Worm (Caenorhabditis elegans): ENCODE results near the gene CC8.3.

CC8.3 gene

DNA sequence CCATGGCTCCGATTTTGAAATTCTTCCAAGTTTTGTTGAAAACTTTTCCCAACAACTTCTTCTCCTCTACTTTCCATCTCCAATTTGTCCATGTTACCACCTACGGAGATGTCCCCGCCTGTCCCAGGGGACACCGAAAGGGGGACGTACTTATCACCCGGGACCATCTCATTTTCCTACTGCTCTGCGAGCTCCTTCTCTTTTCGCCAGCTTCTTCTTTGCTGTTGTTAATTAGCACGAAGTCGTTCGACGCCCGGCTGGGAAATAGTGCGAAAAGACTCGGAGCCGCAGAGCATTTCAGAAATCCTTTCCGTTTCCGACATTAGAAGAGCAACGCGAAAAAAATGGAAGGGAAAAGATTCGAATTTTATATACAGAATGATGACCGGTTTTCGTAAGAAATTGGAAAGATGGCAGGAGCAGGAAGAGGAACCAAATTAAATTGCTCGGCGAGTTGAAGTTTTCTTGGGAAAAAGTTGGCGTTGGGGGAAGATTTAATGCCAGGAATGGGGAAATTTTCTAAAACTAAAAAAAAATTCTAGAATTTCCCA is 20.2 kb downstream of the CC8.3 start:
- TF ChIP-seq ces-1 (GFP tag; optimal IDR thresholded peaks at IDR 0.05) (peak; percentile 63), flh-1 (GFP tag; optimal IDR thresholded peaks at IDR 0.05) (no peak), elt-3 (tag; optimal IDR thresholded peaks at IDR 0.05) (no peak), blmp-1 (tag; optimal IDR thresholded peaks at IDR 0.05) (no peak), elt-1 (tag; optimal IDR thresholded peaks at IDR 0.05; ENCODE audit: borderline replicate concordance, insufficient read depth) (no peak)

- TF ChIP-seq elt-3 (tag; optimal IDR thresholded peaks at IDR 0.05) = no peak
- no peak for TF ChIP-seq ztf-11 (tag; optimal IDR thresholded peaks at IDR 0.05)
- TF ChIP-seq ham-2 (GFP tag; optimal IDR thresholded peaks at IDR 0.05) = no peak
- TF ChIP-seq cnd-1 (tag; optimal IDR thresholded peaks at IDR 0.05) = no peak
- TF ChIP-seq lin-32 (GFP tag; optimal IDR thresholded peaks at IDR 0.05) = no peak
- TF ChIP-seq M03D4.4 (tag; optimal IDR thresholded peaks at IDR 0.05) = no peak
- TF ChIP-seq lsy-2 (tag; optimal IDR thresholded peaks at IDR 0.05) = no peak
- TF ChIP-seq mls-2 (tag; optimal IDR thresholded peaks at IDR 0.05) = no peak
- TF ChIP-seq zip-8 (tag; optimal IDR thresholded peaks at IDR 0.05) = no peak
- no peak for TF ChIP-seq unc-120 (tag; optimal IDR thresholded peaks at IDR 0.05; ENCODE audit: poor library complexity, severe bottlenecking)
- TF ChIP-seq unc-62 (GFP tag; optimal IDR thresholded peaks at IDR 0.05) = no peak
- TF ChIP-seq nhr-237 (tag; optimal IDR thresholded peaks at IDR 0.05) = no peak
- TF ChIP-seq nhr-28 (tag; optimal IDR thresholded peaks at IDR 0.05) = no peak
- TF ChIP-seq sem-2 (GFP tag; optimal IDR thresholded peaks at IDR 0.05) = no peak
- no peak for TF ChIP-seq sptf-1 (tag; optimal IDR thresholded peaks at IDR 0.05)
- no peak for TF ChIP-seq bed-3 (GFP tag; optimal IDR thresholded peaks at IDR 0.05)
- TF ChIP-seq ceh-83 (GFP tag; optimal IDR thresholded peaks at IDR 0.05) = no peak
- TF ChIP-seq ceh-43 (GFP tag; optimal IDR thresholded peaks at IDR 0.05) = no peak
Observed at ce11 chrIV:3618719-3619118, 23.4 kb downstream of the CC8.3 start.

DNA sequence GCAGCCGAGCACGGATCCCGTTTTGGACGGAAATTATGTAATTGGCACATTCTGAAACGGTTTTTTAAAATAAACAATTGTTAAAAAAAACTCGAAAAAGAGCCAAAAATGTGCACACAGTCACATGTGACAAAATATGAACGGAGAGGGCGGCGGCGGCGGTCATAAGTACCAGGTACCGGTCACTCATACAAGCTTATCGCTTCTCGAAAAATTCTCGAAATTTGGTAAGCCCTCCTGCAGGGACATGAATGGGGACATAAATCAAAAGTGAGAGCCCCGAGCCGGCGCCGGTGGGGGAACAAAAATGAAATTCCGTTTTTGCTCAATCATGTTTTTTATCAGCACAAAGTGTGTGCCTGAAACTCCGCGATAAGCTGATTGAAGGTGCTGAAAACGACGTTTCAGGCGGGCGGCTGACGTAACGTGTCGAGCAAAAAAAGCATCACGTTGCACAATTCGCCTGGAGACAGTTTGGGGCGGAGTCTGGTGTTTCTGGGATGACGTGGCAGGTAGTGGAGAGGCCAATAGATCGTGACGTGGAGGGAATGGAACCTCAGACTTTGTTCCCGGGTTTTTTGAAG is 29.0 kb downstream of the CC8.3 start, which contains the start of gene ltah-1.2:
Gene ltah-1.2, minus strand, starts transcription at position 51 of the 584 bp plus-strand sequence.
- no peak for TF ChIP-seq lsy-2 (tag; optimal IDR thresholded peaks at IDR 0.05)
- TF ChIP-seq drap-1 (GFP tag; optimal IDR thresholded peaks at IDR 0.05) = no peak
- TF ChIP-seq M03D4.4 (tag; optimal IDR thresholded peaks at IDR 0.05) = no peak
- no peak for TF ChIP-seq ceh-39 (tag; optimal IDR thresholded peaks at IDR 0.05)
- no peak for TF ChIP-seq nhr-2 (tag; optimal IDR thresholded peaks at IDR 0.05)
- no peak for TF ChIP-seq pha-4 (tag; optimal IDR thresholded peaks at IDR 0.05)
- TF ChIP-seq sptf-1 (tag; optimal IDR thresholded peaks at IDR 0.05) = no peak
- no peak for TF ChIP-seq ztf-11 (tag; optimal IDR thresholded peaks at IDR 0.05)
- no peak for TF ChIP-seq snpc-4 (tag; optimal IDR thresholded peaks at IDR 0.05)
- TF ChIP-seq ces-1 (GFP tag; optimal IDR thresholded peaks at IDR 0.05) = no peak

DNA sequence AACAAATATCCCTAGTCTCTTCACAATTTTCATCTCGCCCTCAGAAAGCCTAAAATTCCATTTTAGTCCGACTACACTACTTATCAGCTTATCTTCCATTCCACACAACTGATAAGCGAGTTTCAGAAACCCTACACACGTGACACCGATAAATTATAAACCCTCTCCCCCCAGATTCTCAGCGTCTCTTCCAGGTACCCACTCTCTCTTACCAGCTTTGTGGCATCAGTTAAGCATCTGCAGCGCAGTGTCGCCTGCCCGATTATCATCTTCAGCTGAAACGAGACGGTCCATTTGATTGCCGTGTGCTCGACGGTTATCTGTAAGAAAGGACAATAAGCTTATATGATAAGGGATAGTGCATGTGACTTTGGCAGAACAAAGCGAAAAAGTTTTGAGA is 30.2 kb downstream of the CC8.3 start:
- no peak for TF ChIP-seq ham-2 (GFP tag; optimal IDR thresholded peaks at IDR 0.05)
- TF ChIP-seq lsy-2 (tag; optimal IDR thresholded peaks at IDR 0.05) = no peak
- no peak for TF ChIP-seq nhr-237 (tag; optimal IDR thresholded peaks at IDR 0.05)
- TF ChIP-seq lin-13 (tag; optimal IDR thresholded peaks at IDR 0.05) = no peak
- no peak for TF ChIP-seq tbx-8 (GFP tag; optimal IDR thresholded peaks at IDR 0.05)
- TF ChIP-seq elt-1 (tag; optimal IDR thresholded peaks at IDR 0.05; ENCODE audit: borderline replicate concordance, insufficient read depth) = no peak
- TF ChIP-seq M03D4.4 (tag; optimal IDR thresholded peaks at IDR 0.05) = no peak
- no peak for TF ChIP-seq ztf-11 (tag; optimal IDR thresholded peaks at IDR 0.05)
- no peak for TF ChIP-seq unc-120 (tag; optimal IDR thresholded peaks at IDR 0.05; ENCODE audit: poor library complexity, severe bottlenecking)
- TF ChIP-seq ceh-83 (GFP tag; optimal IDR thresholded peaks at IDR 0.05) = no peak
- TF ChIP-seq blmp-1 (tag; optimal IDR thresholded peaks at IDR 0.05) = no peak
- TF ChIP-seq zip-8 (tag; optimal IDR thresholded peaks at IDR 0.05) = no peak
- no peak for TF ChIP-seq nhr-76 (tag; optimal IDR thresholded peaks at IDR 0.05)
- TF ChIP-seq mep-1 (tag; optimal IDR thresholded peaks at IDR 0.05) = no peak
- no peak for TF ChIP-seq pha-4 (tag; optimal IDR thresholded peaks at IDR 0.05)
- no peak for TF ChIP-seq ces-1 (GFP tag; optimal IDR thresholded peaks at IDR 0.05)
- TF ChIP-seq nhr-2 (tag; optimal IDR thresholded peaks at IDR 0.05) = no peak
- TF ChIP-seq mls-2 (tag; optimal IDR thresholded peaks at IDR 0.05) = no peak

ce11 chrIV:3610987-3611386 is 31.1 kb downstream of the CC8.3 start:
- TF ChIP-seq mls-2 (tag; optimal IDR thresholded peaks at IDR 0.05) = no peak
- no peak for TF ChIP-seq nhr-12 (tag; optimal IDR thresholded peaks at IDR 0.05)
- TF ChIP-seq mep-1 (tag; optimal IDR thresholded peaks at IDR 0.05) = no peak
- no peak for TF ChIP-seq ceh-43 (GFP tag; optimal IDR thresholded peaks at IDR 0.05)
- TF ChIP-seq ceh-39 (tag; optimal IDR thresholded peaks at IDR 0.05) = no peak
- no peak for TF ChIP-seq elt-3 (tag; optimal IDR thresholded peaks at IDR 0.05)
- no peak for TF ChIP-seq unc-39 (tag; optimal IDR thresholded peaks at IDR 0.05)
- no peak for TF ChIP-seq zip-8 (tag; optimal IDR thresholded peaks at IDR 0.05)
- TF ChIP-seq nhr-237 (tag; optimal IDR thresholded peaks at IDR 0.05) = no peak
- TF ChIP-seq elt-1 (tag; optimal IDR thresholded peaks at IDR 0.05; ENCODE audit: borderline replicate concordance, insufficient read depth) = no peak
- TF ChIP-seq lin-32 (GFP tag; optimal IDR thresholded peaks at IDR 0.05) = no peak
- no peak for TF ChIP-seq sptf-1 (tag; optimal IDR thresholded peaks at IDR 0.05)
- TF ChIP-seq lsy-2 (tag; optimal IDR thresholded peaks at IDR 0.05) = no peak
- TF ChIP-seq nhr-2 (tag; optimal IDR thresholded peaks at IDR 0.05) = no peak
- no peak for TF ChIP-seq lin-13 (tag; optimal IDR thresholded peaks at IDR 0.05)
- no peak for TF ChIP-seq unc-62 (GFP tag; optimal IDR thresholded peaks at IDR 0.05)
- TF ChIP-seq M03D4.4 (tag; optimal IDR thresholded peaks at IDR 0.05) = no peak
- no peak for TF ChIP-seq bed-3 (GFP tag; optimal IDR thresholded peaks at IDR 0.05)

Measured in whole organism, mixed stage, embryonic.